Worm (Caenorhabditis elegans): ENCODE measurements around the gene papl-1.

ce11 chrV:12747856-12748255 is 11.7 kb downstream of the papl-1 start, which contains the start of gene C15C8.5:
- TF ChIP-seq flt-1 (GFP tag; IDR thresholded peaks at IDR 0.05) (no peak), med-1 (GFP tag; optimal IDR thresholded peaks at IDR 0.05; ENCODE audit: insufficient read depth) (no peak), ztf-29 (GFP tag; IDR thresholded peaks at IDR 0.05) (no peak), cog-1 (tag; optimal IDR thresholded peaks at IDR 0.05) (no peak), klf-2 (GFP tag; conservative IDR thresholded peaks at IDR 0.05) (no peak), T22C8.4 (GFP tag; IDR thresholded peaks at IDR 0.05) (no peak), ztf-23 (GFP tag; IDR thresholded peaks at IDR 0.05) (no peak)

All from whole organism, midembryonic.